Fruit fly (Drosophila melanogaster): ENCODE measurements around the gene Eaat1.

DNA sequence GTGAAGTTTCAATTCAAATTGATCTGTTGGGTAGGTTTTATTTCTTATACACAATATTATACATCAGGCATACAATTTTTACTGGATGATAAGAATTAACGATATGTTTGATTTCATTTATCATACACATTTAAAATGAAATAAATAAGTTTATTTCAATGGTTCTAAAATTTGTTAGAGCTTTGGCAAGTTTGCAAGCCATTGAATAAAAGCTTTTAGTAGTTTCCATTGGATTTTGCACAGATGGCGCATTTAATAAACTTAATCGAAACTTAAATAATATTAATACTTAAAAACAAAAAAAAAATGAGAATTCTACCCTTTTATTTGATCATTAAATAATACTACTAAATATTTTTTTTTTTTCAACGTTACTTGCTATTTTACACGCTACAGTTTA is 8.6 kb downstream of the Eaat1 start:
- TF ChIP-seq chinmo (GFP tag; IDR thresholded peaks at IDR 0.05; ENCODE audit: partially characterized antibody) (no peak), CG5953 (GFP tag; IDR thresholded peaks at IDR 0.05) (no peak), crol (GFP tag; IDR thresholded peaks at IDR 0.05) (no peak), bsh (GFP tag; optimal IDR thresholded peaks at IDR 0.05) (no peak), Asciz (GFP tag; optimal IDR thresholded peaks at IDR 0.05) (no peak)

All from whole organism, embryonic.